Worm (Caenorhabditis elegans) whole organism, L4/young adult: Measurements from ENCODE around the gene srbc-71.

Experiments
- W03F9.2 ChIP-seq: fragments of 150-350 bp; optimal IDR thresholded peaks from 2 replicates; lab custom pipeline; 2014; ENCODE audit warnings: missing biosample characterization, missing genetic modification characterization
- dao-5 ChIP-seq: sonication (generic microtip); optimal IDR thresholded peaks from 2 replicates; lab custom pipeline; 2016; ENCODE audit warnings: missing genotype, missing genetic modification characterization, moderate library complexity, missing compliant biosample characterization

ce11 chrIV:4243830-4244406 is 18.2 kb upstream of the srbc-71 start:
- TF ChIP-seq dao-5 (tag; lab: Kevin White, UChicago) = no peak
- TF ChIP-seq W03F9.2 = no peak
